Fruit fly (Drosophila melanogaster): ENCODE results near the gene eIF3a.

eIF3a gene

dm6 chr3R:4394654-4395581 lies 38.8 kb downstream of the eIF3a start (continued):
- peak; percentile 75 for TF ChIP-seq CG30431 (GFP tag; optimal IDR thresholded peaks at IDR 0.05)
- TF ChIP-seq tll (GFP tag; optimal IDR thresholded peaks at IDR 0.05): no peak
- TF ChIP-seq onecut (GFP tag; IDR thresholded peaks at IDR 0.05): peak; percentile 74
- TF ChIP-seq amos (GFP tag; IDR thresholded peaks at IDR 0.05; ENCODE audit: partially characterized antibody): no peak
- TF ChIP-seq CG33557 (GFP tag; optimal IDR thresholded peaks at IDR 0.05): no peak
- no peak for TF ChIP-seq mld (GFP tag; IDR thresholded peaks at IDR 0.05; ENCODE audit: partially characterized antibody)
- peak; percentile 71 for TF ChIP-seq NFAT (GFP tag; IDR thresholded peaks at IDR 0.05)
- TF ChIP-seq CG1233 (GFP tag; optimal IDR thresholded peaks at IDR 0.05): peak; percentile 75
- peak; percentile 77 for TF ChIP-seq CG10267 (tag; optimal IDR thresholded peaks at IDR 0.05)
- TF ChIP-seq CG2712 (tag; optimal IDR thresholded peaks at IDR 0.05): peak; percentile 87
- TF ChIP-seq dati (GFP tag; IDR thresholded peaks at IDR 0.05): peak; percentile 55; the same call in 1 of the 2 replicates
- no peak for TF ChIP-seq TFAM (GFP tag; optimal IDR thresholded peaks at IDR 0.05)
- TF ChIP-seq CG3065 (GFP tag; optimal IDR thresholded peaks at IDR 0.05): peak; percentile 57
- peak; percentile 54 for TF ChIP-seq CG14965 (GFP tag; optimal IDR thresholded peaks at IDR 0.05; ENCODE audit: borderline replicate concordance)
- TF ChIP-seq CG6854 (GFP tag; optimal IDR thresholded peaks at IDR 0.05): peak; percentile 73
- TF ChIP-seq CG6254 (GFP tag; optimal IDR thresholded peaks at IDR 0.05): peak; percentile 77
- peak; percentile 84 for TF ChIP-seq CG17829 (tag; optimal IDR thresholded peaks at IDR 0.05)
- peak; percentile 79 for TF ChIP-seq CG7556 (GFP tag; optimal IDR thresholded peaks at IDR 0.05)
- TF ChIP-seq Dip3 (GFP tag; optimal IDR thresholded peaks at IDR 0.05): peak; percentile 92
- 0 out of 2 replicates have a peak, but pooled peaks have one; percentile 16 for TF ChIP-seq CG13287 (GFP tag; IDR thresholded peaks at IDR 0.05; ENCODE audit: partially characterized antibody)
- peak; percentile 82 for TF ChIP-seq CG9727 (GFP tag; optimal IDR thresholded peaks at IDR 0.05)
- no peak for TF ChIP-seq bigmax (GFP tag; optimal IDR thresholded peaks at IDR 0.05)
- TF ChIP-seq Bdp1 (GFP tag; optimal IDR thresholded peaks at IDR 0.05): peak; percentile 68
- peak; percentile 60 for TF ChIP-seq CG6765 (GFP tag; optimal IDR thresholded peaks at IDR 0.05)
- TF ChIP-seq Dbx (GFP tag; IDR thresholded peaks at IDR 0.05): peak; percentile 89
- peak; percentile 91 for TF ChIP-seq CG11695 (GFP tag; IDR thresholded peaks at IDR 0.05)
- peak; percentile 76 for TF ChIP-seq Usf (GFP tag; optimal IDR thresholded peaks at IDR 0.05)
- no peak for TF ChIP-seq fru (optimal IDR thresholded peaks at IDR 0.05)
- TF ChIP-seq dpn (GFP tag; optimal IDR thresholded peaks at IDR 0.05): peak; percentile 86 to 91
- peak; percentile 88 for TF ChIP-seq HLH54F (GFP tag; optimal IDR thresholded peaks at IDR 0.05)
- peak; percentile 86 for TF ChIP-seq ken (GFP tag; IDR thresholded peaks at IDR 0.05)
- no peak for TF ChIP-seq knrl (GFP tag; IDR thresholded peaks at IDR 0.05; ENCODE audit: partially characterized antibody)
- TF ChIP-seq CG11456 (GFP tag; IDR thresholded peaks at IDR 0.05): peak; percentile 91
- TF ChIP-seq BEAF-32 (GFP tag; optimal IDR thresholded peaks at IDR 0.05): peak; percentile 14
- no peak for TF ChIP-seq h (optimal IDR thresholded peaks at IDR 0.05)
- peak; percentile 44 for TF ChIP-seq CG10462 (GFP tag; optimal IDR thresholded peaks at IDR 0.05)
- TF ChIP-seq Stat92E (GFP tag; optimal IDR thresholded peaks at IDR 0.05): no peak
- TF ChIP-seq CG14441 (GFP tag; IDR thresholded peaks at IDR 0.05): peak; percentile 92
- TF ChIP-seq CG17186 (GFP tag; optimal IDR thresholded peaks at IDR 0.05): peak; percentile 30
- peak; percentile 39 for TF ChIP-seq CG7928 (GFP tag; optimal IDR thresholded peaks at IDR 0.05)
- no peak for TF ChIP-seq Dp (GFP tag; optimal IDR thresholded peaks at IDR 0.05)
- peak; percentile 82 for TF ChIP-seq btn (GFP tag; optimal IDR thresholded peaks at IDR 0.05)
- TF ChIP-seq lmd (GFP tag; IDR thresholded peaks at IDR 0.05): peak; percentile 88
- peak; percentile 78 for TF ChIP-seq CG16863 (GFP tag; optimal IDR thresholded peaks at IDR 0.05)
- peak; percentile 56 for TF ChIP-seq Ravus (GFP tag; IDR thresholded peaks at IDR 0.05)
- TF ChIP-seq CG31224 (GFP tag; IDR thresholded peaks at IDR 0.05): peak; percentile 66
- TF ChIP-seq Gug (GFP tag; IDR thresholded peaks at IDR 0.05): peak; percentile 81
- peak; percentile 91 for TF ChIP-seq Hsf (GFP tag; optimal IDR thresholded peaks at IDR 0.05)

Data from whole organism, embryonic.